ENCODE assay signal across 1 fruit fly cellular context in genomic region chrX:1897384-1897783, dm6.
TF ChIP-seq lines count a peak whose summit lies in the region.

No protein-coding gene starts in this region.

TF ChIP-seq in whole organism, prepupa, 60 proteins besides CTCF, POLR2A, EP300 and RAD21 (continued from another document):
- no peak for TF ChIP-seq Blimp-1 (GFP tag; optimal IDR thresholded peaks at IDR 0.05; lab: Kevin White, UChicago)
- TF ChIP-seq Smox (GFP tag; optimal IDR thresholded peaks at IDR 0.05; lab: Kevin White, UChicago), result no peak
- peak; percentile 71 for TF ChIP-seq cyc (GFP tag; optimal IDR thresholded peaks at IDR 0.05; lab: Kevin White, UChicago)
- TF ChIP-seq CG11902 (GFP tag; optimal IDR thresholded peaks at IDR 0.05; lab: Kevin White, UChicago), result no peak
- no peak for TF ChIP-seq net (GFP tag; optimal IDR thresholded peaks at IDR 0.05; lab: Kevin White, UChicago)
- TF ChIP-seq CG10669 (GFP tag; optimal IDR thresholded peaks at IDR 0.05; lab: Kevin White, UChicago), result no peak
- TF ChIP-seq esn (GFP tag; optimal IDR thresholded peaks at IDR 0.05; lab: Kevin White, UChicago), result peak; percentile 67
- TF ChIP-seq CG7368 (GFP tag; optimal IDR thresholded peaks at IDR 0.05; lab: Kevin White, UChicago), result no peak
- TF ChIP-seq fkh (GFP tag; optimal IDR thresholded peaks at IDR 0.05; lab: Kevin White, UChicago), result no peak
- TF ChIP-seq CG11294 (GFP tag; IDR thresholded peaks at IDR 0.05; lab: Robert Waterston, UW), result peak; percentile 21; the same call in 1 of the 2 replicates
- TF ChIP-seq CG8632 (GFP tag; optimal IDR thresholded peaks at IDR 0.05; lab: Kevin White, UChicago), result no peak
- TF ChIP-seq CG16779 (tag; optimal IDR thresholded peaks at IDR 0.05; lab: Kevin White, UChicago), result no peak
- peak; percentile 46 for TF ChIP-seq acj6 (GFP tag; optimal IDR thresholded peaks at IDR 0.05; lab: Kevin White, UChicago)
- TF ChIP-seq fd59A (GFP tag; optimal IDR thresholded peaks at IDR 0.05; lab: Kevin White, UChicago), result peak; percentile 34
- peak; percentile 65 for TF ChIP-seq CG6163 (GFP tag; IDR thresholded peaks at IDR 0.05; lab: Robert Waterston, UW)
- TF ChIP-seq CG15336 (GFP tag; IDR thresholded peaks at IDR 0.05; lab: Robert Waterston, UW), result peak; percentile 50
- TF ChIP-seq CG9139 (GFP tag; optimal IDR thresholded peaks at IDR 0.05; lab: Kevin White, UChicago), result no peak
- peak; percentile 66 for TF ChIP-seq topi (GFP tag; optimal IDR thresholded peaks at IDR 0.05; lab: Kevin White, UChicago)
- TF ChIP-seq dac (GFP tag; optimal IDR thresholded peaks at IDR 0.05; lab: Kevin White, UChicago), result no peak
- TF ChIP-seq Sox14 (GFP tag; optimal IDR thresholded peaks at IDR 0.05; lab: Kevin White, UChicago), result peak; percentile 64
- peak in 1 of 2 experiments; percentile 38 for TF ChIP-seq ss (GFP tag; optimal IDR thresholded peaks at IDR 0.05; lab: Kevin White, UChicago)
- TF ChIP-seq svp (GFP tag; lab: Kevin White, UChicago), result peak; percentile 74
- TF ChIP-seq Hr38 (GFP tag; optimal IDR thresholded peaks at IDR 0.05; lab: Kevin White, UChicago), result no peak
- no peak for TF ChIP-seq dsx (GFP tag; optimal IDR thresholded peaks at IDR 0.05; lab: Kevin White, UChicago; ENCODE audit: poor library complexity, severe bottlenecking)
- no peak for TF ChIP-seq Hr4 (GFP tag; optimal IDR thresholded peaks at IDR 0.05; lab: Kevin White, UChicago)
- peak; percentile 37 for TF ChIP-seq CG3032 (tag; optimal IDR thresholded peaks at IDR 0.05; lab: Kevin White, UChicago)
- peak; percentile 19 for TF ChIP-seq Lpt (GFP tag; optimal IDR thresholded peaks at IDR 0.05; lab: Kevin White, UChicago)
- no peak for TF ChIP-seq pdm3 (GFP tag; optimal IDR thresholded peaks at IDR 0.05; lab: Kevin White, UChicago)
- no peak for TF ChIP-seq fd85E (GFP tag; optimal IDR thresholded peaks at IDR 0.05; lab: Kevin White, UChicago)
- no peak for TF ChIP-seq Sox15 (GFP tag; optimal IDR thresholded peaks at IDR 0.05; lab: Kevin White, UChicago)
- TF ChIP-seq Eip75B (GFP tag; optimal IDR thresholded peaks at IDR 0.05; lab: Kevin White, UChicago), result no peak
- peak; percentile 42 for TF ChIP-seq CG10631 (GFP tag; optimal IDR thresholded peaks at IDR 0.05; lab: Kevin White, UChicago)
- no peak for TF ChIP-seq Eip93F (GFP tag; optimal IDR thresholded peaks at IDR 0.05; lab: Kevin White, UChicago)
- peak; percentile 69 for TF ChIP-seq CG31627 (GFP tag; optimal IDR thresholded peaks at IDR 0.05; lab: Kevin White, UChicago)
TF ChIP-seq in whole organism, prepupa: peak in this region for 28.
